Fruit fly (Drosophila melanogaster): ENCODE results near the gene eIF5B.

- TF ChIP-seq Gug (GFP tag; IDR thresholded peaks at IDR 0.05) (no peak), topi (GFP tag; optimal IDR thresholded peaks at IDR 0.05) (no peak), CG4318 (GFP tag; optimal IDR thresholded peaks at IDR 0.05) (no peak), CG6792 (GFP tag; optimal IDR thresholded peaks at IDR 0.05) (no peak), Eip75B (GFP tag; optimal IDR thresholded peaks at IDR 0.05) (no peak), CG6854 (GFP tag; optimal IDR thresholded peaks at IDR 0.05) (no peak), Blimp-1 (GFP tag; optimal IDR thresholded peaks at IDR 0.05) (no peak), Lpt (GFP tag; optimal IDR thresholded peaks at IDR 0.05) (no peak)
These were observed 74.0 kb downstream of the eIF5B start for dm6 chr3L:3386730-3387129.
